Fruit fly (Drosophila melanogaster) whole organism, embryonic: ENCODE measurements around the gene CG17450.

ENCODE experiments used
- Asciz ChIP-seq: fragments of 200-800 bp; sonication (Bioruptor generic); optimal IDR thresholded peaks from 2 replicates; lab custom pipeline; 2017; ENCODE audit warnings: missing biosample characterization, mild to moderate bottlenecking, missing genetic modification characterization, missing genetic modification reagents
- Atf3 ChIP-seq: fragments of 200-800 bp; sonication (Bioruptor generic); optimal IDR thresholded peaks from 3 replicates; lab custom pipeline; 2016; ENCODE audit warnings: missing biosample characterization, missing genetic modification characterization
- CG1024 ChIP-seq: fragments of 200-800 bp; sonication (Bioruptor generic); IDR thresholded peaks from 2 replicates; pipeline ENCODE4 v1.3.6; 2022; ENCODE audit warnings: missing biosample characterization, missing genetic modification characterization
- CG11456 ChIP-seq: fragments of 200-800 bp; sonication (Bioruptor generic); IDR thresholded peaks from 3 replicates; pipeline ENCODE4 v1.3.6; 2022; ENCODE audit warnings: missing biosample characterization, missing genetic modification characterization
- CG12071 ChIP-seq: fragments of 200-800 bp; sonication (Bioruptor generic); optimal IDR thresholded peaks from 3 replicates; lab custom pipeline; 2018; ENCODE audit warnings: missing biosample characterization, mild to moderate bottlenecking, missing genetic modification characterization
- CG1233 ChIP-seq: fragments of 200-800 bp; sonication (Bioruptor generic); optimal IDR thresholded peaks from 4 replicates; lab custom pipeline; 2018; ENCODE audit warnings: missing biosample characterization, mild to moderate bottlenecking, missing genetic modification characterization
- CG17385 ChIP-seq: fragments of 200-800 bp; sonication (Bioruptor generic); optimal IDR thresholded peaks from 3 replicates; lab custom pipeline; 2018; ENCODE audit warnings: missing biosample characterization, mild to moderate bottlenecking, missing genetic modification characterization
- CG2120 ChIP-seq: fragments of 200-800 bp; sonication (Bioruptor generic); optimal IDR thresholded peaks from 3 replicates; lab custom pipeline; 2016; ENCODE audit warnings: missing biosample characterization, missing genetic modification characterization
- CG2129 ChIP-seq: fragments of 200-800 bp; sonication (Bioruptor generic); IDR thresholded peaks from 2 replicates; pipeline ENCODE4 v1.3.6; 2022; ENCODE audit warnings: missing biosample characterization, missing genetic modification characterization; ENCODE audit not compliant: partially characterized antibody
- CG2678 ChIP-seq: fragments of 200-800 bp; sonication (Bioruptor generic); optimal IDR thresholded peaks from 3 replicates; lab custom pipeline; 2019; ENCODE audit warnings: missing biosample characterization, mild to moderate bottlenecking, missing genetic modification characterization, moderate library complexity
- CG30403 ChIP-seq: fragments of 200-800 bp; sonication (Bioruptor generic); optimal IDR thresholded peaks from 3 replicates; lab custom pipeline; 2016; ENCODE audit warnings: missing biosample characterization, missing genetic modification characterization
- CG4328 ChIP-seq: fragments of 200-800 bp; sonication (Bioruptor generic); optimal IDR thresholded peaks from 3 replicates; lab custom pipeline; 2017; ENCODE audit warnings: missing biosample characterization, missing genetic modification reagents, missing genetic modification characterization
- CG5245 ChIP-seq: fragments of 200-800 bp; sonication (Bioruptor generic); optimal IDR thresholded peaks from 3 replicates; lab custom pipeline; 2016; ENCODE audit warnings: missing biosample characterization, missing genetic modification characterization
- CG5953 ChIP-seq: fragments of 200-800 bp; sonication (Bioruptor generic); IDR thresholded peaks from 2 replicates; pipeline ENCODE4 v1.3.6; 2022; ENCODE audit warnings: missing biosample characterization, missing genetic modification characterization
- CG6654 ChIP-seq: fragments of 200-800 bp; sonication (Bioruptor generic); optimal IDR thresholded peaks from 2 replicates; lab custom pipeline; 2017; ENCODE audit warnings: missing biosample characterization, mild to moderate bottlenecking, missing genetic modification characterization
- CG9215 ChIP-seq: fragments of 200-800 bp; sonication (Bioruptor generic); IDR thresholded peaks from 2 replicates; pipeline ENCODE4 v1.3.6; 2022; ENCODE audit warnings: missing biosample characterization, missing genetic modification characterization
- CHES-1-like ChIP-seq: fragments of 200-800 bp; sonication (Bioruptor generic); optimal IDR thresholded peaks from 2 replicates; lab custom pipeline; 2016; ENCODE audit warnings: missing biosample characterization, missing genetic modification characterization
- Dll ChIP-seq: fragments of 200-800 bp; sonication (Bioruptor generic); IDR thresholded peaks from 4 replicates; pipeline ENCODE4 v1.3.6; 2022; ENCODE audit warnings: missing biosample characterization, missing genetic modification characterization; ENCODE audit not compliant: partially characterized antibody
- E2f2 ChIP-seq: fragments of 200-800 bp; sonication (Bioruptor generic); IDR thresholded peaks from 2 replicates; pipeline ENCODE4 v1.3.6; 2022; ENCODE audit warnings: missing biosample characterization, missing genetic modification characterization
- Eip74EF ChIP-seq, 2 experiments: fragments of 200-800 bp in 1 of 2; fragments of >200 bp in 1 of 2; sonication (Bioruptor generic) in 1 of 2; optimal IDR thresholded peaks; 2 replicates each; lab custom pipeline; 2017 to 2019; ENCODE audit warnings: missing biosample characterization in 2 of 2, missing genetic modification characterization in 2 of 2, mild to moderate bottlenecking in 1 of 2, moderate library complexity in 1 of 2
- HLH4C ChIP-seq: fragments of 200-800 bp; sonication (Bioruptor generic); IDR thresholded peaks from 3 replicates; pipeline ENCODE4 v1.3.6; 2022; ENCODE audit warnings: missing biosample characterization, missing genetic modification characterization; ENCODE audit not compliant: partially characterized antibody
- Hr39 ChIP-seq: fragments of >200 bp; optimal IDR thresholded peaks from 2 replicates; lab custom pipeline; 2017
- Jarid2 ChIP-seq: fragments of 200-800 bp; sonication (Bioruptor generic); optimal IDR thresholded peaks from 3 replicates; lab custom pipeline; 2017; ENCODE audit warnings: mild to moderate bottlenecking, missing biosample characterization, missing genetic modification reagents, missing genetic modification characterization
- Lim3 ChIP-seq: fragments of 200-800 bp; sonication (Bioruptor generic); IDR thresholded peaks from 2 replicates; pipeline ENCODE4 v1.3.6; 2022; ENCODE audit warnings: missing biosample characterization, missing genetic modification characterization
- Lpt ChIP-seq: fragments of >200 bp; optimal IDR thresholded peaks from 2 replicates; lab custom pipeline; 2018; ENCODE audit warnings: missing biosample characterization, missing genetic modification characterization
- Meics ChIP-seq: fragments of 200-800 bp; sonication (Bioruptor generic); optimal IDR thresholded peaks from 2 replicates; lab custom pipeline; 2017; ENCODE audit warnings: missing biosample characterization, mild to moderate bottlenecking, missing genetic modification characterization
- Mrtf ChIP-seq: fragments of 200-800 bp; sonication (Bioruptor generic); IDR thresholded peaks from 3 replicates; pipeline ENCODE4 v1.3.6; 2022; ENCODE audit warnings: missing biosample characterization, missing genetic modification characterization
- Myb ChIP-seq: fragments of 200-800 bp; sonication (Bioruptor generic); optimal IDR thresholded peaks from 2 replicates; lab custom pipeline; 2016; ENCODE audit warnings: missing biosample characterization, missing genetic modification characterization
- NK7.1 ChIP-seq: fragments of 200-800 bp; sonication (Bioruptor generic); optimal IDR thresholded peaks from 3 replicates; lab custom pipeline; 2016; ENCODE audit warnings: missing biosample characterization, missing genetic modification characterization
- Nf-YA ChIP-seq: fragments of 200-800 bp; sonication (Bioruptor generic); IDR thresholded peaks from 2 replicates; pipeline ENCODE4 v1.3.6; 2022; ENCODE audit warnings: missing biosample characterization, missing genetic modification characterization
- Nf-YC ChIP-seq: fragments of 200-800 bp; optimal IDR thresholded peaks from 3 replicates; lab custom pipeline; 2019; ENCODE audit warnings: missing biosample characterization, mild to moderate bottlenecking, missing genetic modification characterization, moderate library complexity
- Oli ChIP-seq: fragments of 200-800 bp; sonication (Bioruptor generic); optimal IDR thresholded peaks from 2 replicates; lab custom pipeline; 2018; ENCODE audit warnings: missing biosample characterization, mild to moderate bottlenecking, missing genetic modification characterization, moderate library complexity
- Tbp ChIP-seq: fragments of >200 bp; optimal IDR thresholded peaks from 2 replicates; lab custom pipeline; 2018; ENCODE audit warnings: missing biosample characterization, missing genetic modification characterization
- bcd ChIP-seq: fragments of 200-800 bp; sonication (Bioruptor generic); optimal IDR thresholded peaks from 2 replicates; lab custom pipeline; 2017; ENCODE audit warnings: missing biosample characterization, mild to moderate bottlenecking, missing genetic modification characterization
- crp ChIP-seq, 2 experiments: fragments of 200-800 bp; sonication (Bioruptor generic); optimal IDR thresholded peaks; 2 replicates in 1 of 2; 3 replicates in 1 of 2; lab custom pipeline; 2017; ENCODE audit warnings: missing biosample characterization in 2 of 2, missing genetic modification characterization in 2 of 2, mild to moderate bottlenecking in 1 of 2, moderate library complexity in 1 of 2
- dmrt99B ChIP-seq: fragments of 200-800 bp; sonication (Bioruptor generic); optimal IDR thresholded peaks from 2 replicates; lab custom pipeline; 2018; ENCODE audit warnings: missing biosample characterization, mild to moderate bottlenecking, missing genetic modification characterization, moderate library complexity
- fd102C ChIP-seq: fragments of 200-800 bp; sonication (Bioruptor generic); optimal IDR thresholded peaks from 2 replicates; lab custom pipeline; 2018; ENCODE audit warnings: missing biosample characterization, mild to moderate bottlenecking, missing genetic modification characterization, moderate library complexity
- fd3F ChIP-seq: fragments of 200-800 bp; sonication (Bioruptor generic); optimal IDR thresholded peaks from 2 replicates; lab custom pipeline; 2018; ENCODE audit warnings: missing biosample characterization, mild to moderate bottlenecking, missing genetic modification characterization, moderate library complexity
- gsb ChIP-seq: fragments of 200-800 bp; sonication (Bioruptor generic); IDR thresholded peaks from 2 replicates; pipeline ENCODE4 v1.3.6; 2022; ENCODE audit warnings: missing biosample characterization, missing genetic modification characterization
- kah ChIP-seq: fragments of 200-800 bp; sonication (Bioruptor generic); optimal IDR thresholded peaks from 2 replicates; lab custom pipeline; 2018; ENCODE audit warnings: missing biosample characterization, mild to moderate bottlenecking, missing genetic modification characterization
- lov ChIP-seq, 2 experiments: fragments of 200-800 bp in 1 of 2; fragments of >200 bp in 1 of 2; sonication (Bioruptor generic) in 1 of 2; IDR thresholded peaks in 1 of 2; optimal IDR thresholded peaks in 1 of 2; 2 replicates in 1 of 2; 3 replicates in 1 of 2; pipeline versions ENCODE4 v1.3.6 to Lab custom; 2017 to 2022; ENCODE audit warnings: missing biosample characterization in 1 of 2, missing genetic modification characterization in 1 of 2
- nom ChIP-seq: fragments of 200-800 bp; sonication (Bioruptor generic); optimal IDR thresholded peaks from 2 replicates; lab custom pipeline; 2017; ENCODE audit warnings: missing biosample characterization, missing genetic modification characterization, mild to moderate bottlenecking, moderate library complexity, missing genetic modification reagents
- peb ChIP-seq: fragments of 200-800 bp; sonication (Bioruptor generic); IDR thresholded peaks from 2 replicates; pipeline ENCODE4 v1.3.6; 2022; ENCODE audit warnings: missing biosample characterization, missing genetic modification characterization
- phol ChIP-seq: fragments of 200-800 bp; sonication (Bioruptor generic); optimal IDR thresholded peaks from 3 replicates; lab custom pipeline; 2018; ENCODE audit warnings: missing biosample characterization, mild to moderate bottlenecking, missing genetic modification characterization, moderate library complexity
- sens ChIP-seq: fragments of 200-800 bp; sonication (Bioruptor generic); peaks from one replicate; lab custom pipeline; 2016; ENCODE audit warnings: missing biosample characterization, missing genetic modification characterization
- seq ChIP-seq: fragments of 200-800 bp; sonication (Bioruptor generic); IDR thresholded peaks from 2 replicates; pipeline ENCODE4 v1.3.6; 2022; ENCODE audit warnings: missing biosample characterization, missing genetic modification characterization
- sug ChIP-seq: fragments of 200-800 bp; optimal IDR thresholded peaks from 2 replicates; lab custom pipeline; 2019; ENCODE audit warnings: missing biosample characterization, mild to moderate bottlenecking, missing genetic modification characterization, moderate library complexity
- twi ChIP-seq: fragments of 200-800 bp; optimal IDR thresholded peaks from 2 replicates; lab custom pipeline; 2019; ENCODE audit warnings: missing biosample characterization, mild to moderate bottlenecking, missing genetic modification characterization, moderate library complexity
- vvl ChIP-seq: fragments of 200-800 bp; sonication (Bioruptor generic); IDR thresholded peaks from 2 replicates; pipeline ENCODE4 v1.3.6; 2022; ENCODE audit warnings: missing biosample characterization, missing genetic modification characterization
- zf30C ChIP-seq: fragments of 200-800 bp; sonication (Bioruptor generic); optimal IDR thresholded peaks from 3 replicates; lab custom pipeline; 2018; ENCODE audit warnings: missing biosample characterization, mild to moderate bottlenecking, missing genetic modification characterization

The CG17450 gene

dm6 chrX:21631452-21631851 lies 22.7 kb upstream of the CG17450 start (continued):
- TF ChIP-seq nom (peak; percentile 62), Nf-YC (peak; percentile 59), phol (tag; lab: Kevin White, UChicago) (peak; percentile 79), seq (GFP tag; lab: Robert Waterston, UW) (no peak), dmrt99B (peak; percentile 77), Jarid2 (GFP tag; lab: Kevin White, UChicago) (peak; percentile 7), Asciz (GFP tag; lab: Kevin White, UChicago) (peak; percentile 67), fd102C (GFP tag; lab: Kevin White, UChicago) (no peak), Eip74EF (GFP tag; optimal IDR thresholded peaks at IDR 0.05; lab: Kevin White, UChicago) (peak in 1 of 2 experiments; percentile 70), HLH4C (GFP tag; lab: Robert Waterston, UW) (no peak), gsb (GFP tag; lab: Robert Waterston, UW) (no peak), CG2129 (GFP tag; lab: Robert Waterston, UW) (no peak), CG30403 (peak; percentile 73), Oli (tag; lab: Kevin White, UChicago) (peak; percentile 70), lov (optimal IDR thresholded peaks at IDR 0.05; lab: Kevin White, UChicago) (no peak), lov (GFP tag; IDR thresholded peaks at IDR 0.05; lab: Robert Waterston, UW) (no peak), Myb (GFP tag; lab: Kevin White, UChicago) (peak; percentile 38), NK7.1 (GFP tag; lab: Kevin White, UChicago) (no peak), CG1024 (GFP tag; lab: Robert Waterston, UW) (0 out of 2 replicates have a peak, but pooled peaks have one; percentile 24), CG17385 (peak; percentile 71), Nf-YA (GFP tag; lab: Robert Waterston, UW) (0 out of 2 replicates have a peak, but pooled peaks have one; percentile 18), fd3F (peak; percentile 20), CG11456 (GFP tag; lab: Robert Waterston, UW) (no peak), CG12071 (GFP tag; lab: Kevin White, UChicago) (no peak), crp (GFP tag; optimal IDR thresholded peaks at IDR 0.05; lab: Kevin White, UChicago) (no peak), sens (GFP tag; lab: Kevin White, UChicago) (peak; percentile 94), vvl (GFP tag; lab: Robert Waterston, UW) (no peak; the same call in none of the 2 replicates), CG5953 (no peak), Hr39 (no peak), peb (GFP tag; lab: Robert Waterston, UW) (no peak), zf30C (GFP tag; lab: Kevin White, UChicago) (peak; percentile 93), CG1233 (peak; percentile 67), Meics (peak; percentile 59), sug (peak; percentile 48), CG2678 (tag; lab: Kevin White, UChicago) (peak; percentile 84), CG6654 (GFP tag; lab: Kevin White, UChicago) (peak; percentile 34), CG2120 (GFP tag; lab: Kevin White, UChicago) (peak; percentile 52), twi (tag; lab: Kevin White, UChicago) (peak; percentile 67), Dll (GFP tag; lab: Robert Waterston, UW) (no peak), CG4328 (peak; percentile 63), E2f2 (GFP tag; lab: Robert Waterston, UW) (0 out of 2 replicates have a peak, but pooled peaks have one; percentile 46), bcd (peak; percentile 53), Tbp (no peak), Atf3 (GFP tag; lab: Kevin White, UChicago) (peak; percentile 18), CHES-1-like (GFP tag; lab: Kevin White, UChicago) (peak; percentile 38), Lpt (no peak), Lim3 (GFP tag; lab: Robert Waterston, UW) (no peak), Mrtf (GFP tag; lab: Robert Waterston, UW) (no peak), CG9215 (GFP tag; lab: Robert Waterston, UW) (no peak; the same call in 1 of the 2 replicates), CG5245 (GFP tag; lab: Kevin White, UChicago) (peak; percentile 59), kah (GFP tag; lab: Kevin White, UChicago) (peak; percentile 50)
